Worm (Caenorhabditis elegans) whole organism, L4/young adult: ENCODE measurements around the gene F35G12.12.

Experiments
- W03F9.2 ChIP-seq: fragments of 150-350 bp; optimal IDR thresholded peaks from 2 replicates; lab custom pipeline; 2014; ENCODE audit warnings: missing biosample characterization, missing genetic modification characterization
- dao-5 ChIP-seq: sonication (generic microtip); optimal IDR thresholded peaks from 2 replicates; lab custom pipeline; 2016; ENCODE audit warnings: missing genotype, missing genetic modification characterization, moderate library complexity, missing compliant biosample characterization
- him-1 ChIP-seq: sonication (generic microtip); optimal IDR thresholded peaks from 2 replicates; lab custom pipeline; 2016; ENCODE audit warnings: missing genotype, missing genetic modification reagents, missing genetic modification characterization, missing compliant biosample characterization

Gene F35G12.12

DNA sequence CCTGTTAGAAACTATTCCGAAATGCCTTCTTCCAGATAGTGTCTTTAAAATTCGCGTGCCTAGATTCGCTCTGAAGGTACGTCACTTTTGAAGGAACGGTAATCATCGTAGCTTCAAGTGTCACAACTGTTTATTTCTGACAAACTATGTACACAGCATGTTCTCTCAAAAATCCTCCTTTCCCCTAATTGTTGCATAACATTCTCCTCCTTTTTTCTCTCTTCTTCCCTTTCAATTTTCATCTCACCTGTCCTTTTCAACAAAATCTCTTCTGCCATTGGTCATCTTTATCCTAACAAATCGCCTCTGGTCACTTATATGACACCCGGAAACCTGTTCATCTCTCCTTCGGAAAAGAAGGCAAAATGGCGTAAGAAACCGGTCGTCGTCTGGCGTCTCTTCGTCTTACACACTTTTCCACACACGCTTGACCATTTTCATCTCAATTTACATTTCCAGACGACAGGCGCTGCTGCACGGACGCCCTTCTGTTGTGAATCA lies 34.5 kb downstream of the F35G12.12 start, which contains the start of gene lips-3:
lips-3 (plus strand) TSS at position 458 of the 501 bp plus-strand sequence.
- TF ChIP-seq W03F9.2 (tag; lab: Kevin White, UChicago): no peak
- no peak for TF ChIP-seq him-1 (tag; lab: Kevin White, UChicago)
- no peak for TF ChIP-seq dao-5 (tag; lab: Kevin White, UChicago)

DNA sequence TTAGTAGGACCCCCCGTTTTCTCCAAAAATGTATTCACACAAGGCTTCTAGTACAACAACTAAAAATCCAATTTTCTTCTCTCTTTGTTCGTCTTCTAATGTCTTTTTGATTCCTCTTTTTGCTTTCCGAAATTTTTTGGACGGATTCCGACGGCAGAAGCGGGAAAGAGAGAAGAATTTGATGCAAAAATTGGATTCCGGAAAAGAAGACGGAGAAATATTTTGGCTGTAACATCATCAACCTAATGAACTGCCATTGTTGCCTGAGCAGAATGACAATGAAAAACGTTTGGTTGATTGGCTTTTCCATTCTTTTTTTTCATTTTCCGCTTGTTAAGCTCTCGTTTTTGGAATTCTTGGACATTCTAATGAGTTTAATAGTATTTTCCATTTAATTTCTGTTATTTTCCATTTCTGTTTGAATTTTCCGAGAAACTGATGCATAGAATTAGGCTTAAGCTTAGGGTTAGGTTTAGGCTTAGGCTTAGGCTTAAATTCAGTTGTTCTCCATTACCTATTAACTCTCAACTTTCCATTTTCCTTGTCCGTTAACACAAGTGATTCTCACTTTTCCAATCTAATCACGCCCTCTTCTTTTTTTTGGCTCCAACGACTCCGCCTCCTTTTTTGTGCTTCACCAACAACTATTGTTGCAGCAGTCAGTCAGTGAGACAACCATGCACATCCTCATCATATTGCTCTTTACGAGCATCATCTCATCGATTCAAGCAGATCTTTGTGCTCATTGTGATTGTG lies 41.0 kb downstream of the F35G12.12 start, which contains the start of gene lron-5:
lron-5 (plus strand) TSS at position 655 of the 756 bp plus-strand sequence.
- no peak for TF ChIP-seq W03F9.2 (tag; lab: Kevin White, UChicago)
- no peak for TF ChIP-seq him-1 (tag; lab: Kevin White, UChicago)
- TF ChIP-seq dao-5 (tag; lab: Kevin White, UChicago): no peak

DNA sequence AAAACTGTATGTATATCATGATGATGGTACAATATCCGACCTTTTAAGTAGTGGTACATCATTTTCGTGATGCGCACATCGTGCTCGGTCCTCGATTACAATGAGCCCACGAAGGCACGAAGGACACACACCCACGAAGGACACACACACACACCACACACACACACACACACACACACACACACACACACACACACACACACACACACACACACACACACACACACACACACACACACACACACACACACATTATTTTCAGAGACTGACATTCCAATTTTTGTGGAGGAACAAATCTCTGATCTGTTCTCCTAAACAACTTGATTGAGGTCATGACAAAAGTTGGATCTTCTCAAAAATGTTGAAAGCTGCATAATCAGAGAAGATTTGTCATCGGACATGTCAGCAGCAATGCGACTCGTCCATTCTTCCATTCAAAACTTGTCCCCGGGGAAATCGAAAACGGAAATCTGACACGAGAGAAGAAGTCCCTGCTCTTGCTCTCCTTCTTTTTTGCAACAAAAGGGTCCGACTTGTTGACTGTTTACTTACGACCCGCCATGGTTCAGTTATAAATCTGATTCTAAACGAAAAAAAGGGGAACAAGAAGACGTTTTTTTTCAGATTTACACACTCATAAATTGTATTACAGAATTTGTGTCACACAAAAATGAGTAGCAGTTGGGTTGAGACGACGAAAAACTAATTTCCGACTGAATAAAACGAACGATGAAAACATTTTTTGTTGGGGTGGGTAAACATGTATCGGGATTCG lies 44.7 kb downstream of the F35G12.12 start:
- TF ChIP-seq W03F9.2 (tag; lab: Kevin White, UChicago) (no peak), him-1 (tag; lab: Kevin White, UChicago) (no peak), dao-5 (tag; lab: Kevin White, UChicago) (no peak)

DNA sequence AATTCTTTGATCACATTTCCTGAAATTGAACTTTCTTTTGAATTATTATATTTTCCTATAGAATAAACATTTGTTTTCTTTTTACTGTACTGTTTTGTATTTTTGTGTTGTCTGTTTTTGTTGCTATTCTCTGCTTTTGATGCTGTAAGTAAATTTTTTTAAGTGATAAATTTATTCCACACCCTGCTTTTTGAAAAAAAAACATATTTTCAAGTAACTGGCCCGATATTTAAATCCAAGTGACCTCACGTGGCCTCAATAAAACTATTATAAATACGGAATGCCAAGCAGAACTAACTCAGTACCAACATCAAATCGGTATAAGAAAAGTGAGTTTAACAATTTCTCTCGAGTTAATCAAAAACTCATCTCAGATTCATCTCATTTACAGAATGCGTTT lies 46.6 kb downstream of the F35G12.12 start, which contains the start of gene clec-151:
clec-151 (plus strand) TSS at position 301 of the 400 bp plus-strand sequence.
- TF ChIP-seq W03F9.2 (tag; lab: Kevin White, UChicago): no peak
- no peak for TF ChIP-seq him-1 (tag; lab: Kevin White, UChicago)
